Fruit fly (Drosophila melanogaster): ENCODE results near the gene mrn.

Gene mrn

dm6 chr3L:15530638-15531225, 49.6 kb downstream of the mrn start:
- TF ChIP-seq tai (GFP tag; optimal IDR thresholded peaks at IDR 0.05) (no peak), sage (GFP tag; optimal IDR thresholded peaks at IDR 0.05) (peak; percentile 64), dmrt93B (GFP tag; optimal IDR thresholded peaks at IDR 0.05) (no peak), pan (optimal IDR thresholded peaks at IDR 0.05) (no peak), Dfd (GFP tag; optimal IDR thresholded peaks at IDR 0.05) (no peak), dl (GFP tag; optimal IDR thresholded peaks at IDR 0.05; ENCODE audit: insufficient read depth in 1 of 2, partially characterized antibody in 2 of 2) (no peak), br (GFP tag; optimal IDR thresholded peaks at IDR 0.05) (peak; percentile 15), rgr (GFP tag; optimal IDR thresholded peaks at IDR 0.05) (peak; percentile 26), Dif (GFP tag; optimal IDR thresholded peaks at IDR 0.05; ENCODE audit: partially characterized antibody) (no peak), Jra (GFP tag; optimal IDR thresholded peaks at IDR 0.05) (no peak), CG32264 (GFP tag; optimal IDR thresholded peaks at IDR 0.05) (no peak), h (GFP tag; optimal IDR thresholded peaks at IDR 0.05) (peak; percentile 54), psq (GFP tag; optimal IDR thresholded peaks at IDR 0.05) (no peak), woc (GFP tag; optimal IDR thresholded peaks at IDR 0.05) (no peak), Sp1 (GFP tag; optimal IDR thresholded peaks at IDR 0.05) (peak; percentile 50), fru (GFP tag; optimal IDR thresholded peaks at IDR 0.05) (peak; percentile 41), OdsH (GFP tag; optimal IDR thresholded peaks at IDR 0.05) (peak; percentile 47), foxo (GFP tag; optimal IDR thresholded peaks at IDR 0.05) (no peak), Hnf4 (GFP tag; optimal IDR thresholded peaks at IDR 0.05) (peak; percentile 25), CG9705 (GFP tag; optimal IDR thresholded peaks at IDR 0.05) (no peak), jim (GFP tag; optimal IDR thresholded peaks at IDR 0.05) (no peak), HLH106 (tag; optimal IDR thresholded peaks at IDR 0.05) (no peak), ey (GFP tag; optimal IDR thresholded peaks at IDR 0.05) (no peak), Abd-B (GFP tag; optimal IDR thresholded peaks at IDR 0.05) (no peak), brk (GFP tag; optimal IDR thresholded peaks at IDR 0.05) (peak; percentile 58), dsf (GFP tag; optimal IDR thresholded peaks at IDR 0.05; ENCODE audit: borderline replicate concordance) (no peak), usp (GFP tag; optimal IDR thresholded peaks at IDR 0.05) (no peak)

- no peak for TF ChIP-seq lola (GFP tag; optimal IDR thresholded peaks at IDR 0.05)
- no peak for TF ChIP-seq Abd-B (GFP tag; optimal IDR thresholded peaks at IDR 0.05)
- TF ChIP-seq Vsx2 (GFP tag; optimal IDR thresholded peaks at IDR 0.05; ENCODE audit: partially characterized antibody), result no peak
- no peak for TF ChIP-seq Myc (optimal IDR thresholded peaks at IDR 0.05)
- TF ChIP-seq br (GFP tag; optimal IDR thresholded peaks at IDR 0.05), result no peak
- no peak for TF ChIP-seq h (GFP tag; optimal IDR thresholded peaks at IDR 0.05)
- TF ChIP-seq CG9705 (GFP tag; optimal IDR thresholded peaks at IDR 0.05), result no peak
- TF ChIP-seq jim (GFP tag; optimal IDR thresholded peaks at IDR 0.05), result no peak
- TF ChIP-seq sage (GFP tag; optimal IDR thresholded peaks at IDR 0.05), result no peak
- no peak for TF ChIP-seq Jra (GFP tag; optimal IDR thresholded peaks at IDR 0.05)
- no peak for TF ChIP-seq Hr83 (GFP tag; optimal IDR thresholded peaks at IDR 0.05; ENCODE audit: poor library complexity, severe bottlenecking)
- TF ChIP-seq Dfd (GFP tag; optimal IDR thresholded peaks at IDR 0.05), result no peak
- no peak for TF ChIP-seq sv (GFP tag; optimal IDR thresholded peaks at IDR 0.05)
Observed at dm6 chr3L:15530071-15530470, 50.3 kb downstream of the mrn start.

- TF ChIP-seq sage (GFP tag; optimal IDR thresholded peaks at IDR 0.05), result no peak
- TF ChIP-seq h (GFP tag; optimal IDR thresholded peaks at IDR 0.05), result no peak
- TF ChIP-seq dmrt93B (GFP tag; optimal IDR thresholded peaks at IDR 0.05), result no peak
- no peak for TF ChIP-seq jim (GFP tag; optimal IDR thresholded peaks at IDR 0.05)
- no peak for TF ChIP-seq brk (GFP tag; optimal IDR thresholded peaks at IDR 0.05)
- TF ChIP-seq Myc (optimal IDR thresholded peaks at IDR 0.05), result no peak
- no peak for TF ChIP-seq rgr (GFP tag; optimal IDR thresholded peaks at IDR 0.05)
- TF ChIP-seq N (GFP tag; optimal IDR thresholded peaks at IDR 0.05), result no peak
- TF ChIP-seq fru (GFP tag; optimal IDR thresholded peaks at IDR 0.05), result no peak
- TF ChIP-seq dsf (GFP tag; optimal IDR thresholded peaks at IDR 0.05; ENCODE audit: borderline replicate concordance), result no peak
- TF ChIP-seq foxo (GFP tag; optimal IDR thresholded peaks at IDR 0.05), result no peak
- TF ChIP-seq Sp1 (GFP tag; optimal IDR thresholded peaks at IDR 0.05), result no peak
- TF ChIP-seq psq (GFP tag; optimal IDR thresholded peaks at IDR 0.05), result no peak
- TF ChIP-seq Hr83 (GFP tag; optimal IDR thresholded peaks at IDR 0.05; ENCODE audit: poor library complexity, severe bottlenecking), result no peak
- TF ChIP-seq CrebA (GFP tag; optimal IDR thresholded peaks at IDR 0.05; ENCODE audit: borderline replicate concordance), result no peak
- TF ChIP-seq CG32264 (GFP tag; optimal IDR thresholded peaks at IDR 0.05), result no peak
Observed at dm6 chr3L:15529143-15529542, 51.2 kb downstream of the mrn start, which contains the start of gene obst-H. Gene obst-H (minus strand): TSS chr3L:15529243.

Measured in whole organism, wandering third instar larva.